Fruit fly (Drosophila melanogaster): ENCODE results near the gene nbs.

The nbs gene

DNA sequence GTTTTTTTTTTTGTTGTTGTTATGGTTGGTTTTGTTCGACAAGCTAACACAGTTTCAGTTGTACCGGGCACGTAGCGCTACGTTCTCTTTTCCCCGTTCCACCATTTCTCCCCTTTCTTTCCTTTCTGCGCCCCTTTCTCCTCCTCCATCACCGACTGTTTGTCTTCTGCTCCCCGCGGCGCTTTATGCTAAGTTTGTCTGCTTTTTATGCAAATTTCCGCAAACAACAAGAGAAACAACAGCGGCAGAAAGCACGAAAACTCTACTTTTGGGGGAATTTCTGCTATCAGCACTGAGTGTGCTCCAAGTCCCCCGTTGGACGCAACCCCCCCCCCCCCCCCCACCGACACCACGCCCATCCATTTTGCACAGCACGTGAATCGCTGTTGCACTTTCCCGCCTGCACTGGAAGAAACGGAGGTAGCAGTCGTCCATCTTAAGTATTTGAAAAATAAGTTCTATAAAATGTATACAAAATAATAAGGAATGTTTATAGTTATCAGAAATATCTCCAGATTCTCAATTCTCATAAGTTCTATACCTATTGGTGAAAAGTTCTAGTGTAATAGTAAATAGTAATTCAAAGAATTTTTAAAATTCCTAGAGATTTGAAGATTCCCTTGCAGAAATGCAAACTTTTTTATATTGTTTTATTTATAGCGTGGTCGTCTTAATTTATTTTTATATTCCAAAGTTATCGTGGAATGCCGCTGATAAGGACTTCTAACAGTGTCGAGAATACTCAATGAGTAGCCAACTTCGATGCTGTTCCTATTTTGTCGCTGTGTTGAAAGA lies 42.1 kb upstream of the nbs start:
- TF ChIP-seq CG5204 (GFP tag; optimal IDR thresholded peaks at IDR 0.05) (no peak), Hr96 (GFP tag; optimal IDR thresholded peaks at IDR 0.05) (no peak), CG33017 (tag; optimal IDR thresholded peaks at IDR 0.05) (no peak), Crg-1 (GFP tag; optimal IDR thresholded peaks at IDR 0.05) (no peak), Clk (GFP tag; optimal IDR thresholded peaks at IDR 0.05) (no peak), CG14711 (tag; optimal IDR thresholded peaks at IDR 0.05) (no peak)

DNA sequence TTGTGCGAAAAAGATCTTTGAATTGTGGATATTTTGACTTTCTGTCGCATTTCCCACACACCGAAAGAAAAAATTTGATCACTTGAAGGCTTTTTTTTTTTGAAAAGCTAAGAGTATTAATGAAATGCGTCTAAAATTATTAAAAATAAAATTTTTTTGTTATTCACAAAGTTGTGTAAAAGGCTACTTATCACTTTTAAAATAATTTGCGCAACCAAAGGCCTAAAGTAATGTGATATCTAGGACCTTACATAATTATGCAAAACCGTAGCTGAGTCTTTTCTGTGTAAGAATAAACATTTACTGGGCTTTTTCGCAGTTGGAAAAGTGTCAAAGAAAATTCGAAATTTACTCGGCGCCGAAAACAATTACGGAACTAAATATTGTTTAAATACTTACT lies 41.3 kb upstream of the nbs start:
- no peak for TF ChIP-seq pad (GFP tag; optimal IDR thresholded peaks at IDR 0.05)
- TF ChIP-seq kay (GFP tag; ENCODE audit: borderline replicate concordance): peak; percentile 54

DNA sequence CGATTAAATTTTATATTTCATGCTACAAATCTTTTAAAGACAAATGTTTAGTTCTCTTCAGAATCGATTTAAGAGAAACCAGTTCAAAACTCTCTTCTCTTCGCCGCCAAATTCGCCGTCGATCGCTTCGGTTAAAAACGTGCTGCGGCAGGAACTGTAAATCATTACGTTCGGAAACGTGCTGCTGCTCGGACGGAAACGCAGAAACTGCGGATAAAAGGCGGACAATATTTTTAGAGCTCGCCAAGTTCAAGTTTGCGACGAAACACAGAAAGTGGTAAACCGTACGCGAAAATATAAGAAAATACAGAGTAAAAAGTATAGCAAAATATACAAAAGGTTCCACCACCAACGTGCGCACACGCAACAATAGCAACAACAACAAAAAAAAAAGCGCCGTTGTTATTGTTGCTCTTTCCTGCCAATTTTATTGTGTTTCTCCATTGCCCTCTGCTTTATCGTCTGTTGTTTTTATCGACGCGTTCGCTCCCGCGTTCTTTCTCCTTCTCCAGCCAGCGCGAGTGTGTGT lies 40.5 kb upstream of the nbs start, which contains the start of gene Ae2:
Gene Ae2 (plus strand): TSS at position 156 of the 529 bp plus-strand sequence.
- TF ChIP-seq kay (GFP tag; ENCODE audit: borderline replicate concordance) (no peak), Clk (GFP tag; optimal IDR thresholded peaks at IDR 0.05) (no peak), ovo (GFP tag; optimal IDR thresholded peaks at IDR 0.05) (peak; percentile 37), Crg-1 (GFP tag; optimal IDR thresholded peaks at IDR 0.05) (no peak), CG14711 (tag; optimal IDR thresholded peaks at IDR 0.05) (no peak), cic (GFP tag; optimal IDR thresholded peaks at IDR 0.05) (no peak), Mnt (GFP tag; optimal IDR thresholded peaks at IDR 0.05) (peak; percentile 25), tj (GFP tag; optimal IDR thresholded peaks at IDR 0.05) (peak; percentile 48), CG11617 (GFP tag; optimal IDR thresholded peaks at IDR 0.05) (no peak), cnc (optimal IDR thresholded peaks at IDR 0.05) (no peak), CG33017 (tag; optimal IDR thresholded peaks at IDR 0.05) (no peak), CG7045 (GFP tag; optimal IDR thresholded peaks at IDR 0.05) (no peak), CG5204 (GFP tag; optimal IDR thresholded peaks at IDR 0.05) (no peak), CG12768 (GFP tag; optimal IDR thresholded peaks at IDR 0.05) (no peak), toe (GFP tag; optimal IDR thresholded peaks at IDR 0.05) (no peak), CG1620 (GFP tag; optimal IDR thresholded peaks at IDR 0.05) (no peak), CG7101 (tag; optimal IDR thresholded peaks at IDR 0.05) (no peak), pad (GFP tag; optimal IDR thresholded peaks at IDR 0.05) (peak; percentile 36), bab1 (GFP tag; optimal IDR thresholded peaks at IDR 0.05) (peak; percentile 58), Hr96 (GFP tag; optimal IDR thresholded peaks at IDR 0.05) (no peak)

DNA sequence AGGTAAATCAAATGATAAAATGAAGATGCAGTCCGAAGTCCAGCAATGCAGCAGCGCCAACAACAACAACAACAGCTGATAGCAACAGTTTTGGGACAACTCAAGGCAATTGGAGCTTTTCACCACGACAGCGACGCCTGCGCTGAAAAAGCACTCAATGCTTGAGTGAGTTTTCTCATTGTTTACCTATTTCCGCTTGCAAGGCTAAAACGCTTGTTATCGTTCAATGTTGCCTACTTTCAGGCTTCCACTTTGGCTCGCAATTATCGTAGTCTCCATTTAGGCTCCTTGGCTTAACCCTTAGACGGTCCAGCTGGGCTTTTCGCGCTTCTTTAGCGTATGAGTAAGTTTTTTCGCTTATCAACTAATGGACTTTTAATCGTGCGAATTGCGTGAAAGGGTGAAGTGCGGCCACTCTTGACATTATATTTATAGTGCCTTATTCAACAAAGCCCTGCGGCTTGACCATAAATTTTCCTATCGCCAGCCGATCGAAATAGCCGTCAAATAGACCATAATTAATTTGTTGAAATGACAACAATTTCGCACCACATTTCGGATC lies 39.1 kb upstream of the nbs start:
- no peak for TF ChIP-seq Crg-1 (GFP tag; optimal IDR thresholded peaks at IDR 0.05)
- TF ChIP-seq bab1 (GFP tag; optimal IDR thresholded peaks at IDR 0.05): peak; percentile 25
- no peak for TF ChIP-seq CG12768 (GFP tag; optimal IDR thresholded peaks at IDR 0.05)
- no peak for TF ChIP-seq toe (GFP tag; optimal IDR thresholded peaks at IDR 0.05)
- peak; percentile 65 for TF ChIP-seq tj (GFP tag; optimal IDR thresholded peaks at IDR 0.05)
- TF ChIP-seq cnc (optimal IDR thresholded peaks at IDR 0.05): no peak
- TF ChIP-seq CG33017 (tag; optimal IDR thresholded peaks at IDR 0.05): no peak
- TF ChIP-seq CG7045 (GFP tag; optimal IDR thresholded peaks at IDR 0.05): no peak
- peak; percentile 9 for TF ChIP-seq cic (GFP tag; optimal IDR thresholded peaks at IDR 0.05)
- no peak for TF ChIP-seq ovo (GFP tag; optimal IDR thresholded peaks at IDR 0.05)
- TF ChIP-seq CG14711 (tag; optimal IDR thresholded peaks at IDR 0.05): no peak
- TF ChIP-seq kay (GFP tag; ENCODE audit: borderline replicate concordance): no peak
- no peak for TF ChIP-seq Clk (GFP tag; optimal IDR thresholded peaks at IDR 0.05)
- no peak for TF ChIP-seq CG11617 (GFP tag; optimal IDR thresholded peaks at IDR 0.05)
- peak; percentile 4 for TF ChIP-seq CG1620 (GFP tag; optimal IDR thresholded peaks at IDR 0.05)
- TF ChIP-seq Hr96 (GFP tag; optimal IDR thresholded peaks at IDR 0.05): no peak
- no peak for TF ChIP-seq CG7101 (tag; optimal IDR thresholded peaks at IDR 0.05)

DNA sequence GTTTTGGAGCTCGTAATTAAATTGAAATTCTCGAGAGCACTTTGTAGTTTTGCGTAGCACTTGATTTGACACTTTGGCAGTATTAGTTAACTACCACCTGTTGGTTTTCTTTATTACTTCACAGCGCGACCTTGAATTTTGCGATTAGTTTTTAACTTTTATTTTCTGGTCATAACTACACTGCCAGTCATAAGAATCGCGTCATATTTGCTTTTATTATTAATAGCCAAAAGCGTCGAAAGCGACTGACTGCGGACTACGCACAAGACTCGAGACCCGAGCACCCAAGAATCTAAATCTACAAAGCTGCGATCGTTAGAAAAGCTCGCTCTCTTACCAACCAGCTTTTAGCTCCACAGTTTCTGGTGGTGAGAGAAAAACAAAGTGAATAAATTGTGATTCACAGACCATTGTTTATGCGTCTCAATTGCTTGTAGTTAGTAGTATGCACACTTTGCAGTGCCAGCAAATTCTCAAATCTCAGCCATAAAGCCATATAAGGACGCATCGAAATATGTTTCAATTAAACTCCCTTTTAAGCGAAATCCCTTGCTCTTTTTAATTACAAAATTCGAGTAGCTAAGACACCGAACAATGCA lies 37.3 kb upstream of the nbs start, which contains the start of gene CG42268:
Gene CG42268 (minus strand): TSS at position 245 of the 599 bp plus-strand sequence.
- TF ChIP-seq tj (GFP tag; optimal IDR thresholded peaks at IDR 0.05) (no peak), CG14711 (tag; optimal IDR thresholded peaks at IDR 0.05) (no peak), toe (GFP tag; optimal IDR thresholded peaks at IDR 0.05) (no peak), cnc (optimal IDR thresholded peaks at IDR 0.05) (no peak), Hr96 (GFP tag; optimal IDR thresholded peaks at IDR 0.05) (no peak), bab1 (GFP tag; optimal IDR thresholded peaks at IDR 0.05) (no peak), CG33017 (tag; optimal IDR thresholded peaks at IDR 0.05) (peak; percentile 32), ovo (GFP tag; optimal IDR thresholded peaks at IDR 0.05) (no peak), CG11617 (GFP tag; optimal IDR thresholded peaks at IDR 0.05) (no peak), Clk (GFP tag; optimal IDR thresholded peaks at IDR 0.05) (no peak), CG5204 (GFP tag; optimal IDR thresholded peaks at IDR 0.05) (no peak), Mnt (GFP tag; optimal IDR thresholded peaks at IDR 0.05) (no peak), CG7101 (tag; optimal IDR thresholded peaks at IDR 0.05) (no peak), CG12768 (GFP tag; optimal IDR thresholded peaks at IDR 0.05) (peak; percentile 37), cic (GFP tag; optimal IDR thresholded peaks at IDR 0.05) (peak; percentile 57), CG7045 (GFP tag; optimal IDR thresholded peaks at IDR 0.05) (no peak), pad (GFP tag; optimal IDR thresholded peaks at IDR 0.05) (peak; percentile 6), CG1620 (GFP tag; optimal IDR thresholded peaks at IDR 0.05) (no peak), kay (GFP tag; ENCODE audit: borderline replicate concordance) (peak; percentile 89), Crg-1 (GFP tag; optimal IDR thresholded peaks at IDR 0.05) (no peak)

Measured in whole organism, adult.